Worm (Caenorhabditis elegans): ENCODE results near the gene grl-15.

DNA sequence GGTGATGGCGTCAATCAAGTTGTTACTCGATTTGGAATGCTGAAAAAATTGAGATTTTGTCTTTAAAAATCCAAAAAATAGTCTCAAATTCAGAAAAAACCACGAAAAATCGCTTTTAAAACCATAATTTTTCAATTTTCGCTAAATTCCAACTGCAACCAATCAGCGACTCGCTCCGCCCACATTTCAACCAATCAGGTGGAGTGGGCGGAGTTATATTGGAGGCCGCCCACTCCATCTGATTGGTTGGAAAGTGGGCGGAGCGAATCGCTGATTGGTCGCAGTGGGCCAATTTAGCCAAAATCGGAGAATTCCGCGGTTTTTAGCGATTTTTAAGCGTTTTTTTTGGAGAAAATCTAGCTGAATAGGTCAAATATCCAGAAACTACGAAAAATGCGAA is 34.0 kb upstream of the grl-15 start:
- TF ChIP-seq nhr-42 (GFP tag; IDR thresholded peaks at IDR 0.05) (no peak), lir-3 (tag; optimal IDR thresholded peaks at IDR 0.05) (no peak)

Measured in whole organism, L4 larva.